Worm (Caenorhabditis elegans) whole organism, L1 larva: ENCODE data around the gene F53G2.3.
A peak's percentile ranks its signal among the peaks of the same experiment; 100 is the strongest.

Source experiments
- C04F5.9 ChIP-seq: sonication (generic microtip); optimal IDR thresholded peaks from 2 replicates; lab custom pipeline; 2016; ENCODE audit warnings: missing genetic modification characterization, missing compliant biosample characterization
- C34B4.2 ChIP-seq: sonication (generic microtip); optimal IDR thresholded peaks from 2 replicates; lab custom pipeline; 2017; ENCODE audit warnings: mild to moderate bottlenecking, missing genetic modification characterization, missing compliant biosample characterization
- Y116A8C.19 ChIP-seq: sonication (generic microtip); optimal IDR thresholded peaks from 2 replicates; lab custom pipeline; 2016; ENCODE audit warnings: missing compliant biosample characterization, missing genetic modification characterization, borderline replicate concordance
- alr-1 ChIP-seq: fragments of 200-800 bp; sonication (Bioruptor generic); optimal IDR thresholded peaks from 2 replicates; lab custom pipeline; 2018; ENCODE audit warnings: borderline replicate concordance, mild to moderate bottlenecking, missing genetic modification characterization, missing compliant biosample characterization
- ama-1 ChIP-seq: fragments of 150-350 bp; optimal IDR thresholded peaks from 2 replicates; lab custom pipeline; 2014
- blmp-1 ChIP-seq: fragments of 150-350 bp; optimal IDR thresholded peaks from 2 replicates; lab custom pipeline; 2014; ENCODE audit warnings: missing biosample characterization, missing genetic modification characterization
- ceh-63 ChIP-seq: fragments of 200-800 bp; sonication (Bioruptor generic); optimal IDR thresholded peaks from 2 replicates; lab custom pipeline; 2018; ENCODE audit warnings: mild to moderate bottlenecking, missing genetic modification characterization, missing compliant biosample characterization
- ceh-8 ChIP-seq: fragments of 200-800 bp; sonication (Bioruptor generic); optimal IDR thresholded peaks from 2 replicates; lab custom pipeline; 2018; ENCODE audit warnings: mild to moderate bottlenecking, missing genetic modification characterization, moderate library complexity, missing compliant biosample characterization
- ceh-82 ChIP-seq, 3 experiments: fragments of 150-350 bp in 1 of 3; sonication (generic microtip) in 2 of 3; optimal IDR thresholded peaks; 2 replicates each; lab custom pipeline; 2014 to 2017; ENCODE audit warnings: missing biosample characterization in 3 of 3, missing genetic modification characterization in 3 of 3
- ceh-88 ChIP-seq: fragments of 200-800 bp; sonication (Bioruptor generic); IDR thresholded peaks from 2 replicates; pipeline ENCODE4 v1.3.6; 2022; ENCODE audit warnings: missing genetic modification characterization, missing compliant biosample characterization
- dpl-1 ChIP-seq, 3 experiments: fragments of 150-350 bp in 2 of 3; sonication (generic microtip) in 1 of 3; optimal IDR thresholded peaks; 2 replicates each; lab custom pipeline; 2014 to 2017; ENCODE audit warnings: missing biosample characterization in 3 of 3, missing genetic modification characterization in 3 of 3, missing genetic modification reagents in 3 of 3
- dsc-1 ChIP-seq: sonication (generic microtip); optimal IDR thresholded peaks from 2 replicates; lab custom pipeline; 2016; ENCODE audit warnings: mild to moderate bottlenecking, missing genetic modification characterization, missing compliant biosample characterization
- efl-1 ChIP-seq, 4 experiments: fragments of 150-350 bp; optimal IDR thresholded peaks in 3 of 4; peaks in 1 of 4; 1 replicate in 1 of 4; 2 replicates in 3 of 4; lab custom pipeline; 2014; ENCODE audit warnings: missing biosample characterization in 2 of 4, missing genetic modification characterization in 2 of 4, missing genetic modification reagents in 2 of 4
- efl-3 ChIP-seq: fragments of 200-800 bp; sonication (Bioruptor generic); optimal IDR thresholded peaks from 2 replicates; lab custom pipeline; 2018; ENCODE audit warnings: mild to moderate bottlenecking, missing genetic modification characterization, missing compliant biosample characterization
- egl-13 ChIP-seq: sonication (generic microtip); optimal IDR thresholded peaks from 2 replicates; lab custom pipeline; 2016; ENCODE audit warnings: missing genotype, missing genetic modification reagents, missing genetic modification characterization, missing compliant biosample characterization
- elt-2 ChIP-seq: sonication (generic microtip); optimal IDR thresholded peaks from 2 replicates; lab custom pipeline; 2016; ENCODE audit warnings: missing genetic modification characterization, mild to moderate bottlenecking, inconsistent platforms, missing compliant biosample characterization, missing genetic modification reagents
- elt-3 ChIP-seq, 6 experiments: fragments of 150-350 bp in 1 of 6; sonication (generic microtip); optimal IDR thresholded peaks; 2 replicates each; lab custom pipeline; 2017 to 2018; ENCODE audit warnings: missing biosample characterization in 6 of 6, missing genetic modification characterization in 6 of 6, inconsistent platforms in 1 of 6
- ets-5 ChIP-seq: fragments of 200-800 bp; sonication (Bioruptor generic); IDR thresholded peaks from 2 replicates; pipeline ENCODE4 v1.3.6; 2022; ENCODE audit warnings: missing genetic modification characterization, missing compliant biosample characterization
- fkh-10 ChIP-seq: sonication (generic microtip); optimal IDR thresholded peaks from 2 replicates; lab custom pipeline; 2017; ENCODE audit warnings: missing biosample characterization, missing genetic modification reagents, missing genetic modification characterization
- fkh-8 ChIP-seq: sonication (generic microtip); optimal IDR thresholded peaks from 2 replicates; lab custom pipeline; 2016; ENCODE audit warnings: mild to moderate bottlenecking, missing genetic modification characterization, missing compliant biosample characterization
- fos-1 ChIP-seq: fragments of 150-350 bp; optimal IDR thresholded peaks from 2 replicates; lab custom pipeline; 2014; ENCODE audit warnings: missing biosample characterization, missing genetic modification characterization
- grh-1 ChIP-seq: fragments of 200-800 bp; sonication (Bioruptor generic); IDR thresholded peaks from 2 replicates; pipeline ENCODE4 v1.3.6; 2022; ENCODE audit warnings: missing genetic modification reagents, missing genetic modification characterization, missing compliant biosample characterization
- hlh-17 ChIP-seq: fragments of 200-800 bp; sonication (Bioruptor generic); optimal IDR thresholded peaks from 2 replicates; lab custom pipeline; 2018; ENCODE audit warnings: missing genetic modification characterization, mild to moderate bottlenecking, missing compliant biosample characterization, moderate library complexity, borderline replicate concordance
- hlh-4 ChIP-seq: sonication (generic microtip); optimal IDR thresholded peaks from 2 replicates; lab custom pipeline; 2016; ENCODE audit warnings: mild to moderate bottlenecking, missing genetic modification characterization, missing compliant biosample characterization
- hpl-2 ChIP-seq: fragments of 150-350 bp; optimal IDR thresholded peaks from 2 replicates; lab custom pipeline; 2014; ENCODE audit warnings: missing biosample characterization, missing genetic modification reagents, missing genetic modification characterization
- isw-1 ChIP-seq: fragments of 200-800 bp; sonication (Bioruptor generic); IDR thresholded peaks from 2 replicates; pipeline ENCODE4 v1.3.6; 2022; ENCODE audit warnings: missing genetic modification characterization, missing compliant biosample characterization
- jun-1 ChIP-seq: fragments of 150-350 bp; optimal IDR thresholded peaks from 2 replicates; lab custom pipeline; 2014; ENCODE audit warnings: missing biosample characterization, missing genetic modification reagents, missing genetic modification characterization
- lin-13 ChIP-seq: fragments of 150-350 bp; optimal IDR thresholded peaks from 2 replicates; lab custom pipeline; 2014; ENCODE audit warnings: missing biosample characterization, missing genetic modification reagents, missing genetic modification characterization
- lin-15B ChIP-seq: fragments of 150-350 bp; sonication (generic microtip); optimal IDR thresholded peaks from 3 replicates; lab custom pipeline; 2014; ENCODE audit warnings: missing biosample characterization, missing genetic modification characterization
- lir-3 ChIP-seq: sonication (generic microtip); optimal IDR thresholded peaks from 2 replicates; lab custom pipeline; 2016; ENCODE audit warnings: mild to moderate bottlenecking, missing genetic modification characterization, moderate library complexity, missing compliant biosample characterization; ENCODE audit not compliant: poor library complexity
- lsy-2 ChIP-seq, 2 experiments: fragments of 150-350 bp; optimal IDR thresholded peaks; 2 replicates each; lab custom pipeline; 2014; ENCODE audit warnings: missing biosample characterization in 2 of 2, missing genetic modification characterization in 2 of 2
- mab-9 ChIP-seq: fragments of 200-800 bp; sonication (Bioruptor generic); IDR thresholded peaks from 2 replicates; pipeline ENCODE4 v1.3.6; 2022; ENCODE audit warnings: missing genetic modification reagents, missing genetic modification characterization, missing compliant biosample characterization
- mef-2 ChIP-seq: fragments of 150-350 bp; optimal IDR thresholded peaks from 2 replicates; lab custom pipeline; 2014; ENCODE audit warnings: missing biosample characterization, missing genetic modification characterization
- nhr-12 ChIP-seq: sonication (generic microtip); optimal IDR thresholded peaks from 2 replicates; lab custom pipeline; 2017; ENCODE audit warnings: missing biosample characterization, missing genetic modification characterization
- nhr-237 ChIP-seq: fragments of 150-350 bp; optimal IDR thresholded peaks from 2 replicates; lab custom pipeline; 2014; ENCODE audit warnings: missing biosample characterization, missing genetic modification characterization
- nhr-28 ChIP-seq: fragments of 150-350 bp; optimal IDR thresholded peaks from 2 replicates; lab custom pipeline; 2014; ENCODE audit warnings: missing biosample characterization, missing genetic modification characterization
- nhr-47 ChIP-seq: sonication (generic microtip); optimal IDR thresholded peaks from 2 replicates; lab custom pipeline; 2016; ENCODE audit warnings: mild to moderate bottlenecking, missing genetic modification characterization, moderate library complexity, missing compliant biosample characterization
- nhr-77 ChIP-seq: fragments of 150-350 bp; optimal IDR thresholded peaks from 2 replicates; lab custom pipeline; 2014; ENCODE audit warnings: missing biosample characterization, missing genetic modification characterization
- nhr-84 ChIP-seq: sonication (generic microtip); optimal IDR thresholded peaks from 2 replicates; lab custom pipeline; 2017; ENCODE audit warnings: missing biosample characterization, missing genetic modification characterization
- nhr-85 ChIP-seq: sonication (generic microtip); peaks from one replicate; lab custom pipeline; 2016; ENCODE audit warnings: missing genetic modification characterization, inconsistent platforms, missing compliant biosample characterization
- nhr-90 ChIP-seq: sonication (generic microtip); optimal IDR thresholded peaks from 2 replicates; lab custom pipeline; 2016; ENCODE audit warnings: mild to moderate bottlenecking, missing genetic modification characterization, missing compliant biosample characterization; ENCODE audit not compliant: poor library complexity
- pqm-1 ChIP-seq: sonication (generic microtip); optimal IDR thresholded peaks from 3 replicates; lab custom pipeline; 2017; ENCODE audit warnings: missing biosample characterization, missing genetic modification characterization
- sox-4 ChIP-seq: sonication (generic microtip); optimal IDR thresholded peaks from 2 replicates; lab custom pipeline; 2016; ENCODE audit warnings: missing genetic modification characterization, missing compliant biosample characterization
- sptf-1 ChIP-seq: fragments of 150-350 bp; optimal IDR thresholded peaks from 2 replicates; lab custom pipeline; 2014; ENCODE audit warnings: missing biosample characterization, missing genetic modification characterization
- swsn-7 ChIP-seq: sonication (generic microtip); optimal IDR thresholded peaks from 2 replicates; lab custom pipeline; 2016; ENCODE audit warnings: missing genetic modification characterization, missing compliant biosample characterization
- tbx-2 ChIP-seq: sonication (generic microtip); optimal IDR thresholded peaks from 2 replicates; lab custom pipeline; 2016; ENCODE audit warnings: missing genetic modification characterization, missing compliant biosample characterization
- unc-130 ChIP-seq: fragments of 150-350 bp; optimal IDR thresholded peaks from 2 replicates; lab custom pipeline; 2017; ENCODE audit warnings: missing biosample characterization, missing genetic modification characterization, inconsistent platforms
- unc-30 ChIP-seq: sonication (generic microtip); optimal IDR thresholded peaks from 2 replicates; lab custom pipeline; 2017; ENCODE audit warnings: missing biosample characterization, missing genetic modification characterization
- unc-62 ChIP-seq: fragments of 150-350 bp; optimal IDR thresholded peaks from 2 replicates; lab custom pipeline; 2014; ENCODE audit warnings: missing biosample characterization, missing genetic modification reagents, missing genetic modification characterization
- unc-86 ChIP-seq: sonication (generic microtip); optimal IDR thresholded peaks from 2 replicates; lab custom pipeline; 2016; ENCODE audit warnings: missing genetic modification characterization, missing compliant biosample characterization
- unc-98 ChIP-seq: fragments of 200-800 bp; sonication (Bioruptor generic); IDR thresholded peaks from 2 replicates; pipeline ENCODE4 v1.3.6; 2022; ENCODE audit warnings: missing genetic modification characterization, missing compliant biosample characterization
- xbp-1 ChIP-seq: sonication (generic microtip); optimal IDR thresholded peaks from 2 replicates; lab custom pipeline; 2016; ENCODE audit warnings: missing genetic modification characterization, missing compliant biosample characterization
- zip-4 ChIP-seq: fragments of 200-800 bp; sonication (Bioruptor generic); optimal IDR thresholded peaks from 2 replicates; lab custom pipeline; 2018; ENCODE audit warnings: mild to moderate bottlenecking, missing genetic modification characterization, moderate library complexity, missing compliant biosample characterization
- ztf-4 ChIP-seq: fragments of 150-350 bp; optimal IDR thresholded peaks from 2 replicates; lab custom pipeline; 2014; ENCODE audit warnings: missing biosample characterization, missing genetic modification characterization

Gene F53G2.3

DNA sequence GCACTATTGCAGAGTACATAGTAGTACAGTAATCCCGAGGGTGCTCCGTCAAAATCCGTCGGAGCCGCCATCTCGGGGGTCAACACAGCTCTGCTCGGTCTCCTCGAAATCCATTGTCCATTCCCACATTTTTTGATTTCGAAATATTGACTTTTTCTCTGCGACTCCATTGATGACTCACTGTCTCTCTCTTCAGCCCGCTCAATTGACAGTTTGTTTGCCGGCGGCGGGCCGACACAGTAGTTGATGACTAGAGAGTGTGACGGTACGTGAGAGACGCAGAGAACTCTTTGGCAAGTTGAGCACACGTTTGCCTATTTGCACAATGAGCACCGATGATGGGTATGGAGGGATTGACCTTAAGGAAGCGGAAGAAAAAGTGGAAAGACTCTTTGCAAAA, 25.4 kb upstream of the F53G2.3 start:
- TF ChIP-seq sptf-1 (tag; lab: Kevin White, UChicago) (no peak), nhr-77 (peak; percentile 58), nhr-84 (tag; lab: Kevin White, UChicago) (no peak), jun-1 (tag; lab: Kevin White, UChicago) (peak; percentile 63), blmp-1 (tag; lab: Kevin White, UChicago) (no peak), efl-3 (GFP tag; lab: Kevin White, UChicago) (no peak), nhr-85 (no peak), swsn-7 (tag; lab: Kevin White, UChicago) (peak; percentile 39), alr-1 (no peak), tbx-2 (peak; percentile 72), efl-1 (optimal IDR thresholded peaks at IDR 0.05; lab: Kevin White, UChicago) (peak; percentile 35 to 52), efl-1 (GFP tag; optimal IDR thresholded peaks at IDR 0.05 in 1 of 2; lab: Kevin White, UChicago) (peak; percentile 9 to 92), unc-30 (tag; lab: Kevin White, UChicago) (no peak), grh-1 (GFP tag; lab: Robert Waterston, UW) (no peak), C04F5.9 (tag; lab: Kevin White, UChicago) (no peak), ceh-8 (GFP tag; lab: Kevin White, UChicago) (no peak), pqm-1 (tag; lab: Kevin White, UChicago) (no peak), dpl-1 (GFP tag; optimal IDR thresholded peaks at IDR 0.05; lab: Kevin White, UChicago) (no peak), nhr-237 (no peak), sox-4 (no peak), hlh-4 (tag; lab: Kevin White, UChicago) (no peak), hpl-2 (GFP tag; lab: Kevin White, UChicago) (no peak), C34B4.2 (no peak), ceh-82 (tag; optimal IDR thresholded peaks at IDR 0.05; lab: Kevin White, UChicago) (no peak), elt-3 (tag; optimal IDR thresholded peaks at IDR 0.05; lab: Kevin White, UChicago) (no peak), nhr-12 (tag; lab: Kevin White, UChicago) (no peak), fkh-8 (tag; lab: Kevin White, UChicago) (no peak), dsc-1 (tag; lab: Kevin White, UChicago) (no peak), lir-3 (tag; lab: Kevin White, UChicago) (no peak), ama-1 (lab: Kevin White, UChicago) (no peak), ceh-63 (GFP tag; lab: Kevin White, UChicago) (no peak), xbp-1 (no peak), unc-130 (tag; lab: Kevin White, UChicago) (no peak), elt-2 (tag; lab: Kevin White, UChicago) (peak; percentile 50), lin-15B (tag; lab: Kevin White, UChicago) (no peak), hlh-17 (no peak), mef-2 (tag; lab: Kevin White, UChicago) (no peak), egl-13 (tag; lab: Kevin White, UChicago) (no peak), mab-9 (no peak), nhr-28 (tag; lab: Kevin White, UChicago) (no peak), fos-1 (tag; lab: Kevin White, UChicago) (no peak), unc-62 (no peak), lin-13 (no peak), fkh-10 (GFP tag; lab: Kevin White, UChicago) (no peak), isw-1 (GFP tag; lab: Robert Waterston, UW) (no peak), lsy-2 (tag; optimal IDR thresholded peaks at IDR 0.05; lab: Kevin White, UChicago) (peak in 1 of 2 experiments; percentile 64), unc-86 (tag; lab: Kevin White, UChicago) (no peak), ceh-88 (GFP tag; lab: Robert Waterston, UW) (no peak), ets-5 (GFP tag; lab: Robert Waterston, UW) (no peak), ztf-4 (tag; lab: Kevin White, UChicago) (no peak), nhr-47 (tag; lab: Kevin White, UChicago) (no peak), nhr-90 (tag; lab: Kevin White, UChicago) (peak; percentile 40), unc-98 (no peak), zip-4 (GFP tag; lab: Kevin White, UChicago) (peak; percentile 28), Y116A8C.19 (no peak)
